Fruit fly (Drosophila melanogaster): ENCODE data around the gene FoxK.

DNA sequence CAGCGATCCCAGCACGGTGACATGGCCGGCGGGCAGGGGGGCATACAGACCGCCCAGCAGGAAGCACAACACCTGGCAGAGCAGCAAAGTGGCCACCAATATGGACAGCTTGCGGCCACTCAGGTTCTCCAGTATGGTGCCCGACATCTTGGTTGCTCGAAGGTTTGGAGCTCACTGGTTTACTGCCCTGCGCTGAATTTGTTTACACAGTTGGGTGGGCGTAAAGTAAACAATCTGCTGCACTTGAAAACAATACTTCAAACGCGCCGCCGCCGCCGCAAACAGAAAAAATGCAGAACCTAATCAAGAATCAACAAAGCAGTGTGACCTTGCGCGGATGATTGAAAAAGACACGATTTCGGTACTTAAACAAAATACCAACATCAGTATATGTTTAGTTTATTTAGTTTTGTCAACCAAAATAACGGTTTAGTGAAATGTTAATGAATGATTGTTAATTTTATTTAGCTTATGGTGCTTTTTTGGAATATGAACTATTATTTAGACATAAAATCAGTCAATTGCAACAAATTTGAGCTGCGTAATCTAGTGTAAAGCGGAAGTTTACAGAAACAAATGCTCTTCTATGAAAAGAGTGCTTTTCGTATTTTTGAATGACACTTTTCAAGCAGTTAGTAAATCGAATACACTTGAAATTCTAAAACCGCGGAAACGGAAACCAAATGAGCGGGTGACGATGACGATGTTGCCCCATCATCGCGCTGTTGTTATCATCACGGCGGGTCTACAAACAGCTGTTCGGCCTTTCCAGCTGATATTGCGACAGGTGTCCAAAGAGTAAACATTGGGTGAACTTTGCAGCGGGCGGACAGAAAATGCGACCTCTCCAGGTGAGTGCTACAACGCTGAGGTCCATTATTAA, 49.0 kb upstream of the FoxK start, which contains the start of the genes wls and Adck5:
- TF ChIP-seq CG3032 (tag; optimal IDR thresholded peaks at IDR 0.05): peak; percentile 20
- no peak for TF ChIP-seq Met (GFP tag; optimal IDR thresholded peaks at IDR 0.05)
- peak; percentile 66 for TF ChIP-seq CG7368 (GFP tag; optimal IDR thresholded peaks at IDR 0.05)
- no peak for TF ChIP-seq spab (GFP tag; optimal IDR thresholded peaks at IDR 0.05)
- TF ChIP-seq esn (GFP tag; optimal IDR thresholded peaks at IDR 0.05): peak; percentile 82
- TF ChIP-seq CG3919 (GFP tag; optimal IDR thresholded peaks at IDR 0.05): peak; percentile 75
- TF ChIP-seq CG6276 (GFP tag; optimal IDR thresholded peaks at IDR 0.05): no peak
- TF ChIP-seq Hr39 (GFP tag; optimal IDR thresholded peaks at IDR 0.05): peak; percentile 32
- TF ChIP-seq Hr4 (GFP tag; optimal IDR thresholded peaks at IDR 0.05): no peak
- TF ChIP-seq CG6854 (GFP tag; optimal IDR thresholded peaks at IDR 0.05): peak; percentile 67
- no peak for TF ChIP-seq CG11902 (GFP tag; optimal IDR thresholded peaks at IDR 0.05)
- peak; percentile 62 for TF ChIP-seq Blimp-1 (GFP tag; optimal IDR thresholded peaks at IDR 0.05)
